Fruit fly (Drosophila melanogaster) whole organism: ENCODE results near the gene TBC1D16.

Source experiments
- CG8478 ChIP-seq: fragments of >200 bp; optimal IDR thresholded peaks from 2 replicates; lab custom pipeline; 2018; ENCODE audit warnings: inconsistent platforms
- pan ChIP-seq: fragments of >200 bp; optimal IDR thresholded peaks from 2 replicates; lab custom pipeline; 2017
- psq ChIP-seq: fragments of >200 bp; optimal IDR thresholded peaks from 2 replicates; lab custom pipeline; 2017
- usp ChIP-seq: fragments of >200 bp; optimal IDR thresholded peaks from 2 replicates; lab custom pipeline; 2017; ENCODE audit warnings: missing biosample characterization, missing genetic modification characterization, mixed read lengths

DNA sequence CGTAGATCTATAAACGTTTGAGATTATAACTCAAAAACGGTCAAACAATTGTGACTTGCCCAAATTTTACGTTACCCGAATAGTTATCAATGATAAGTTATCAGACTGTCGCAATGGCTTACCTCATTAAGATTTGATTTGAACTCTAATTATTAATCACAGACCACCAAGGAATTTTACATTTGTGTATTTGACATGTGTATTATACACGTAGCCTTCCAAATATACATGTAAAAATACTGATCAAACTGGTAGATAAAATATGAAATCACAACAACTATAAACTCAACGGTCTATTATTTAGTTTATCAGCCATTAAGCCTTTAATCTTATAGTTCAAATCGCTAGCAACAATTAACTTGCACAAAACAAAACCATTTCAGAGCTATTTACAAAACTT, 42.0 kb downstream of the TBC1D16 start:
- TF ChIP-seq psq (lab: Kevin White, UChicago) (no peak), CG8478 (no peak), pan (lab: Kevin White, UChicago) (no peak), usp (no peak)
